Fruit fly (Drosophila melanogaster) whole organism, prepupa: ENCODE data around the gene Drp1.

Source experiments
- CG34406 ChIP-seq: fragments of 200-800 bp; sonication (Bioruptor generic); optimal IDR thresholded peaks from 3 replicates; lab custom pipeline; 2016; ENCODE audit warnings: missing biosample characterization, missing genetic modification characterization
- Gug ChIP-seq: fragments of 200-800 bp; sonication (Bioruptor generic); IDR thresholded peaks from 2 replicates; pipeline ENCODE4 v1.3.6; 2022; ENCODE audit warnings: missing biosample characterization, missing genetic modification characterization
- Hr39 ChIP-seq: fragments of 200-800 bp; sonication (Bioruptor generic); optimal IDR thresholded peaks from 2 replicates; lab custom pipeline; 2016; ENCODE audit warnings: missing biosample characterization, missing genetic modification characterization
- pdm3 ChIP-seq: fragments of 200-800 bp; sonication (Bioruptor generic); optimal IDR thresholded peaks from 3 replicates; lab custom pipeline; 2016; ENCODE audit warnings: missing biosample characterization, missing genetic modification characterization
- spab ChIP-seq: fragments of 200-800 bp; sonication (Bioruptor generic); optimal IDR thresholded peaks from 2 replicates; lab custom pipeline; 2017; ENCODE audit warnings: missing biosample characterization, mild to moderate bottlenecking, missing genetic modification characterization, missing genetic modification reagents

- TF ChIP-seq CG34406 (GFP tag; lab: Kevin White, UChicago) (no peak), Hr39 (GFP tag; lab: Kevin White, UChicago) (no peak), Gug (GFP tag; lab: Robert Waterston, UW) (no peak), pdm3 (GFP tag; lab: Kevin White, UChicago) (no peak), spab (GFP tag; lab: Kevin White, UChicago) (no peak)
Measured at dm6 chr2L:2609694-2610093, 24.5 kb upstream of the Drp1 start, which contains the start of gene CG15395.
